Worm (Caenorhabditis elegans): ENCODE data around the gene H04M03.11.

DNA sequence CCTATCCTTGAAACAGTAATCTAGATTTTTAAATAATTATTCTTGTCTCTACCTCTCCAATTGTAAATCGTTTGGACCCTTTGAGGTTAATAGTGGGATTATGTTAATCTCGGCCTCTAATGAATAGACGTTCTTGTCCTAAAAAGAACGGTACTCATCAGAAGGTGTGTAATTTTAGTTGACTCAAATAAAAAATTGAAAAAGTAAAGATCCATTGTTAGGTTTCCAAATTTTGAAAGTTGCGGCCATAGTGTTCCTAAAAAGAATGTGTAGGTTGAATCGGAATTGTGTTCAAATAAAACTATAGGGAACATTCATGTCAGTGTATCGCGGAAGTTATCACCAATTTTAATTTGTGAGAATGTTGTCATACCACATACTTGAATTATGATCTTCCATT lies 28.8 kb downstream of the H04M03.11 start:
- no peak for TF ChIP-seq ama-1 (optimal IDR thresholded peaks at IDR 0.05)
- no peak for TF ChIP-seq tbx-11 (GFP tag; IDR thresholded peaks at IDR 0.05)
- TF ChIP-seq flt-1 (GFP tag; IDR thresholded peaks at IDR 0.05) = no peak
- TF ChIP-seq hnd-1 (tag; optimal IDR thresholded peaks at IDR 0.05) = no peak
- no peak for TF ChIP-seq ceh-13 (GFP tag; optimal IDR thresholded peaks at IDR 0.05)
- TF ChIP-seq hmg-4 (GFP tag; optimal IDR thresholded peaks at IDR 0.05) = no peak
- TF ChIP-seq tra-4 (tag; optimal IDR thresholded peaks at IDR 0.05) = no peak
- no peak for TF ChIP-seq ceh-36 (tag; optimal IDR thresholded peaks at IDR 0.05)
- no peak for TF ChIP-seq tbx-37 (GFP tag; conservative IDR thresholded peaks at IDR 0.05)
- TF ChIP-seq F13C5.2 (tag; optimal IDR thresholded peaks at IDR 0.05) = no peak
